Worm (Caenorhabditis elegans): Measurements from ENCODE around the gene str-25.

Gene str-25

DNA sequence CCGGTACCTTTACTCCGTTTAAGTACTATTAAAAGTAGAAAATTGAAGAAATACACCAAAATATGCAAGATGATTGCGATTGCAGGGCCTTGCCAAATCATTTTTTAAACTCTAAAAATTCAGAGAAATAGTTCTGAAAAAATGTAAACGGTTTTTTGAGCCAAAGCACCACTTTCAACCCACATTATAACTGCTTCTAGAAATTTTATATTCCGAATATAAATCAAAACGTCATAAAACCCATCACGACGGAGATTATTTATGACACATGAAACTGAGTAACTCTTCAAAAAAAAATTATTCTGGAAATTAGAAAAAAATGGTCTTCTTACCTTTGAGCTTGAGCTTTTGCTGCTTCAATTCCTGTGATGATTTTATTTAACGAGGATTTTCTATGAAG lies 1.2 kb upstream of the str-25 start, which contains the start of gene srxa-16:
Gene srxa-16 (minus strand): TSS at position 101 of the 400 bp plus-strand sequence.
- TF ChIP-seq mep-1 (tag; optimal IDR thresholded peaks at IDR 0.05) (no peak), Y116A8C.19 (tag; optimal IDR thresholded peaks at IDR 0.05; ENCODE audit: borderline replicate concordance) (no peak), egl-13 (tag; optimal IDR thresholded peaks at IDR 0.05) (no peak), skn-1 (tag; optimal IDR thresholded peaks at IDR 0.05) (no peak), zag-1 (tag; optimal IDR thresholded peaks at IDR 0.05) (no peak), lin-35 (GFP tag; optimal IDR thresholded peaks at IDR 0.05) (no peak), fos-1 (tag; optimal IDR thresholded peaks at IDR 0.05) (no peak), fkh-8 (tag; optimal IDR thresholded peaks at IDR 0.05) (no peak), irx-1 (tag; optimal IDR thresholded peaks at IDR 0.05) (no peak), ztf-11 (tag; optimal IDR thresholded peaks at IDR 0.05) (no peak), fkh-4 (tag; optimal IDR thresholded peaks at IDR 0.05; ENCODE audit: borderline replicate concordance) (no peak), sox-4 (tag; optimal IDR thresholded peaks at IDR 0.05) (no peak), ceh-82 (tag; optimal IDR thresholded peaks at IDR 0.05) (no peak), unc-30 (tag; optimal IDR thresholded peaks at IDR 0.05) (no peak), lin-14 (GFP tag; optimal IDR thresholded peaks at IDR 0.05) (no peak), unc-98 (GFP tag; IDR thresholded peaks at IDR 0.05) (no peak), mab-9 (GFP tag; IDR thresholded peaks at IDR 0.05) (no peak), ceh-88 (GFP tag; IDR thresholded peaks at IDR 0.05) (no peak), vab-15 (tag; optimal IDR thresholded peaks at IDR 0.05) (no peak)

DNA sequence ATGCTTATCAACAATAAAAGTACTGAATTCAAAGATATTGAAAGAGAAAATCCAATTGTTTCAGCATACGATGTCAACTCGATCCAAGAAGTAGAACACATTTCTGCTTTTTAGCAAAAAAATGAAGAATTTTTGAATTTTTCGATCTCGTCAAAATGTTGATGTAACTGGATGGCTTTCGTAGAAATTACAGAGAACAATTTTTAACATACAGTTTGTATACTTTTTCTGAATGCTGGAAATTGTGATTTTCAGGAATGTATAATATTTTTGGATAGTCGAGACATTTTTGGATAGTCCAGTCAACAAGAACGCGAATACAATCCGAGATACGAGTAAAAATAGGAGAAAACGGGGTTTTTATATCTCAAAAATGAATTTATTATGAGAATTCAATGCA lies 3.1 kb downstream of the str-25 start, which contains the start of gene str-103:
Gene str-103 (minus strand): TSS at position 101 of the 400 bp plus-strand sequence.
- TF ChIP-seq fkh-4 (tag; optimal IDR thresholded peaks at IDR 0.05; ENCODE audit: borderline replicate concordance): no peak
- no peak for TF ChIP-seq unc-30 (tag; optimal IDR thresholded peaks at IDR 0.05)
- TF ChIP-seq nhr-237 (tag; optimal IDR thresholded peaks at IDR 0.05): no peak
- TF ChIP-seq grh-1 (GFP tag; IDR thresholded peaks at IDR 0.05): no peak
- no peak for TF ChIP-seq fkh-8 (tag; optimal IDR thresholded peaks at IDR 0.05)
- TF ChIP-seq egl-27 (tag; optimal IDR thresholded peaks at IDR 0.05): no peak
- no peak for TF ChIP-seq dsc-1 (tag; optimal IDR thresholded peaks at IDR 0.05)
- no peak for TF ChIP-seq tlp-1 (tag; optimal IDR thresholded peaks at IDR 0.05)
- no peak for TF ChIP-seq hlh-4 (tag; optimal IDR thresholded peaks at IDR 0.05)
- no peak for TF ChIP-seq nhr-20 (tag; optimal IDR thresholded peaks at IDR 0.05)
- TF ChIP-seq ceh-63 (GFP tag; optimal IDR thresholded peaks at IDR 0.05): no peak
- TF ChIP-seq nhr-85 (tag): no peak
- TF ChIP-seq lin-15B (tag; optimal IDR thresholded peaks at IDR 0.05): no peak
- TF ChIP-seq ceh-8 (GFP tag; optimal IDR thresholded peaks at IDR 0.05): no peak
- no peak for TF ChIP-seq lsy-2 (tag; optimal IDR thresholded peaks at IDR 0.05)
- TF ChIP-seq rnt-1 (tag; optimal IDR thresholded peaks at IDR 0.05): no peak
- TF ChIP-seq lin-13 (GFP tag; optimal IDR thresholded peaks at IDR 0.05): no peak
- no peak for TF ChIP-seq tbx-2 (tag; optimal IDR thresholded peaks at IDR 0.05)
- no peak for TF ChIP-seq nhr-12 (tag; optimal IDR thresholded peaks at IDR 0.05)

ce11 chrV:16120499-16120898 lies 5.0 kb downstream of the str-25 start:
- no peak for TF ChIP-seq dpl-1 (GFP tag; optimal IDR thresholded peaks at IDR 0.05)
- no peak for TF ChIP-seq mab-9 (GFP tag; IDR thresholded peaks at IDR 0.05)
- TF ChIP-seq zip-4 (GFP tag; optimal IDR thresholded peaks at IDR 0.05): peak; percentile 82
- TF ChIP-seq hlh-17 (GFP tag; optimal IDR thresholded peaks at IDR 0.05; ENCODE audit: borderline replicate concordance): no peak
- TF ChIP-seq fkh-8 (tag; optimal IDR thresholded peaks at IDR 0.05): no peak
- no peak for TF ChIP-seq aha-1 (tag; optimal IDR thresholded peaks at IDR 0.05)

Measured in whole organism, L1 larva.